Worm (Caenorhabditis elegans) whole organism, L1 larva: ENCODE data around the gene srh-70.
"Not testable (repeated sequence)": the region's sequence is repeated elsewhere in the genome, so short reads cannot be mapped to it uniquely, and the experiment has no call there.

Experiments
- C16A3.4 ChIP-seq: fragments of 150-350 bp; optimal IDR thresholded peaks from 2 replicates; lab custom pipeline; 2014; ENCODE audit warnings: missing biosample characterization, missing genetic modification characterization
- C34B4.2 ChIP-seq: sonication (generic microtip); optimal IDR thresholded peaks from 2 replicates; lab custom pipeline; 2017; ENCODE audit warnings: mild to moderate bottlenecking, missing genetic modification characterization, missing compliant biosample characterization
- F16B12.6 ChIP-seq: fragments of 150-350 bp; optimal IDR thresholded peaks from 2 replicates; lab custom pipeline; 2014; ENCODE audit warnings: missing biosample characterization, missing genetic modification characterization
- aha-1 ChIP-seq: fragments of 150-350 bp; optimal IDR thresholded peaks from 2 replicates; lab custom pipeline; 2014; ENCODE audit warnings: missing biosample characterization, missing genetic modification characterization
- ama-1 ChIP-seq: fragments of 150-350 bp; optimal IDR thresholded peaks from 2 replicates; lab custom pipeline; 2014
- blmp-1 ChIP-seq: fragments of 150-350 bp; optimal IDR thresholded peaks from 2 replicates; lab custom pipeline; 2014; ENCODE audit warnings: missing biosample characterization, missing genetic modification characterization
- ceh-63 ChIP-seq: fragments of 200-800 bp; sonication (Bioruptor generic); optimal IDR thresholded peaks from 2 replicates; lab custom pipeline; 2018; ENCODE audit warnings: mild to moderate bottlenecking, missing genetic modification characterization, missing compliant biosample characterization
- ceh-8 ChIP-seq: fragments of 200-800 bp; sonication (Bioruptor generic); optimal IDR thresholded peaks from 2 replicates; lab custom pipeline; 2018; ENCODE audit warnings: mild to moderate bottlenecking, missing genetic modification characterization, moderate library complexity, missing compliant biosample characterization
- ceh-82 ChIP-seq, 3 experiments: fragments of 150-350 bp in 1 of 3; sonication (generic microtip) in 2 of 3; optimal IDR thresholded peaks; 2 replicates each; lab custom pipeline; 2014 to 2017; ENCODE audit warnings: missing biosample characterization in 3 of 3, missing genetic modification characterization in 3 of 3
- dpl-1 ChIP-seq, 3 experiments: fragments of 150-350 bp in 2 of 3; sonication (generic microtip) in 1 of 3; optimal IDR thresholded peaks; 2 replicates each; lab custom pipeline; 2014 to 2017; ENCODE audit warnings: missing biosample characterization in 3 of 3, missing genetic modification characterization in 3 of 3, missing genetic modification reagents in 3 of 3
- dsc-1 ChIP-seq: sonication (generic microtip); optimal IDR thresholded peaks from 2 replicates; lab custom pipeline; 2016; ENCODE audit warnings: mild to moderate bottlenecking, missing genetic modification characterization, missing compliant biosample characterization
- efl-1 ChIP-seq, 4 experiments: fragments of 150-350 bp; optimal IDR thresholded peaks in 3 of 4; peaks in 1 of 4; 1 replicate in 1 of 4; 2 replicates in 3 of 4; lab custom pipeline; 2014; ENCODE audit warnings: missing biosample characterization in 2 of 4, missing genetic modification characterization in 2 of 4, missing genetic modification reagents in 2 of 4
- efl-3 ChIP-seq: fragments of 200-800 bp; sonication (Bioruptor generic); optimal IDR thresholded peaks from 2 replicates; lab custom pipeline; 2018; ENCODE audit warnings: mild to moderate bottlenecking, missing genetic modification characterization, missing compliant biosample characterization
- egl-27 ChIP-seq, 2 experiments: fragments of 150-350 bp in 1 of 2; sonication (generic microtip); optimal IDR thresholded peaks; 3 replicates each; lab custom pipeline; 2017 to 2018; ENCODE audit warnings: missing biosample characterization in 2 of 2, missing genetic modification characterization in 2 of 2, missing genetic modification reagents in 2 of 2
- elt-2 ChIP-seq: sonication (generic microtip); optimal IDR thresholded peaks from 2 replicates; lab custom pipeline; 2016; ENCODE audit warnings: missing genetic modification characterization, mild to moderate bottlenecking, inconsistent platforms, missing compliant biosample characterization, missing genetic modification reagents
- elt-3 ChIP-seq, 6 experiments: fragments of 150-350 bp in 1 of 6; sonication (generic microtip); optimal IDR thresholded peaks; 2 replicates each; lab custom pipeline; 2017 to 2018; ENCODE audit warnings: missing biosample characterization in 6 of 6, missing genetic modification characterization in 6 of 6, inconsistent platforms in 1 of 6
- fos-1 ChIP-seq: fragments of 150-350 bp; optimal IDR thresholded peaks from 2 replicates; lab custom pipeline; 2014; ENCODE audit warnings: missing biosample characterization, missing genetic modification characterization
- hlh-4 ChIP-seq: sonication (generic microtip); optimal IDR thresholded peaks from 2 replicates; lab custom pipeline; 2016; ENCODE audit warnings: mild to moderate bottlenecking, missing genetic modification characterization, missing compliant biosample characterization
- lin-14 ChIP-seq: fragments of 200-800 bp; sonication (Bioruptor generic); optimal IDR thresholded peaks from 2 replicates; lab custom pipeline; 2018; ENCODE audit warnings: mild to moderate bottlenecking, missing genetic modification characterization, moderate library complexity, missing compliant biosample characterization
- lin-15B ChIP-seq: fragments of 150-350 bp; sonication (generic microtip); optimal IDR thresholded peaks from 3 replicates; lab custom pipeline; 2014; ENCODE audit warnings: missing biosample characterization, missing genetic modification characterization
- lir-3 ChIP-seq: sonication (generic microtip); optimal IDR thresholded peaks from 2 replicates; lab custom pipeline; 2016; ENCODE audit warnings: mild to moderate bottlenecking, missing genetic modification characterization, moderate library complexity, missing compliant biosample characterization; ENCODE audit not compliant: poor library complexity
- lsy-2 ChIP-seq, 2 experiments: fragments of 150-350 bp; optimal IDR thresholded peaks; 2 replicates each; lab custom pipeline; 2014; ENCODE audit warnings: missing biosample characterization in 2 of 2, missing genetic modification characterization in 2 of 2
- mdl-1 ChIP-seq, 2 experiments: fragments of 150-350 bp; optimal IDR thresholded peaks; 2 replicates each; lab custom pipeline; 2014 to 2017; ENCODE audit warnings: missing biosample characterization in 2 of 2, missing genetic modification characterization in 2 of 2, inconsistent platforms in 1 of 2
- nhr-12 ChIP-seq: sonication (generic microtip); optimal IDR thresholded peaks from 2 replicates; lab custom pipeline; 2017; ENCODE audit warnings: missing biosample characterization, missing genetic modification characterization
- nhr-19 ChIP-seq: fragments of 200-800 bp; sonication (Bioruptor generic); conservative IDR thresholded peaks from 2 replicates; pipeline ENCODE4 v1.3.6; 2022; ENCODE audit warnings: missing genetic modification characterization, missing compliant biosample characterization
- nhr-20 ChIP-seq: sonication (generic microtip); optimal IDR thresholded peaks from 2 replicates; lab custom pipeline; 2016; ENCODE audit warnings: mild to moderate bottlenecking, missing genetic modification characterization, missing compliant biosample characterization
- nhr-84 ChIP-seq: sonication (generic microtip); optimal IDR thresholded peaks from 2 replicates; lab custom pipeline; 2017; ENCODE audit warnings: missing biosample characterization, missing genetic modification characterization
- nhr-90 ChIP-seq: sonication (generic microtip); optimal IDR thresholded peaks from 2 replicates; lab custom pipeline; 2016; ENCODE audit warnings: mild to moderate bottlenecking, missing genetic modification characterization, missing compliant biosample characterization; ENCODE audit not compliant: poor library complexity
- pag-3 ChIP-seq: sonication (generic microtip); optimal IDR thresholded peaks from 2 replicates; lab custom pipeline; 2017; ENCODE audit warnings: missing genetic modification characterization, mild to moderate bottlenecking, missing compliant biosample characterization, antibody characterized with exemption, borderline replicate concordance; ENCODE audit not compliant: insufficient read depth
- sox-4 ChIP-seq: sonication (generic microtip); optimal IDR thresholded peaks from 2 replicates; lab custom pipeline; 2016; ENCODE audit warnings: missing genetic modification characterization, missing compliant biosample characterization
- sptf-1 ChIP-seq: fragments of 150-350 bp; optimal IDR thresholded peaks from 2 replicates; lab custom pipeline; 2014; ENCODE audit warnings: missing biosample characterization, missing genetic modification characterization
- tbx-2 ChIP-seq: sonication (generic microtip); optimal IDR thresholded peaks from 2 replicates; lab custom pipeline; 2016; ENCODE audit warnings: missing genetic modification characterization, missing compliant biosample characterization
- unc-130 ChIP-seq: fragments of 150-350 bp; optimal IDR thresholded peaks from 2 replicates; lab custom pipeline; 2017; ENCODE audit warnings: missing biosample characterization, missing genetic modification characterization, inconsistent platforms
- unc-62 ChIP-seq: fragments of 150-350 bp; optimal IDR thresholded peaks from 2 replicates; lab custom pipeline; 2014; ENCODE audit warnings: missing biosample characterization, missing genetic modification reagents, missing genetic modification characterization
- zag-1 ChIP-seq: fragments of 150-350 bp; optimal IDR thresholded peaks from 2 replicates; lab custom pipeline; 2014; ENCODE audit warnings: missing biosample characterization, missing genetic modification characterization
- ztf-11 ChIP-seq, 2 experiments: sonication (generic microtip); optimal IDR thresholded peaks; 2 replicates each; lab custom pipeline; 2016 to 2017; ENCODE audit warnings: missing genetic modification characterization in 2 of 2, missing biosample characterization in 1 of 2, missing compliant biosample characterization in 1 of 2

The srh-70 gene

ce11 chrII:12536203-12536602 lies 17.5 kb upstream of the srh-70 start, which contains the start of gene F49C5.3:
TSS of gene F49C5.3 (plus strand) at chrII:12536503.
- not testable (repeated sequence) for TF ChIP-seq lir-3 (tag; lab: Kevin White, UChicago); C34B4.2; ama-1 (lab: Kevin White, UChicago)
- TF ChIP-seq, all 84 proteins: peak for 0; not testable (repeated sequence) for 84

- TF ChIP-seq dsc-1 (tag; lab: Kevin White, UChicago) (peak; percentile 64), nhr-19 (GFP tag; lab: Robert Waterston, UW) (no peak)
Measured at ce11 chrII:12535297-12535803, 16.7 kb upstream of the srh-70 start, which contains the start of gene nimk-1. TSS of gene nimk-1 (plus strand) at chrII:12535753.

ce11 chrII:12530958-12531357 lies 12.3 kb upstream of the srh-70 start, which contains the start of gene srx-120:
TSS of gene srx-120 (plus strand) at chrII:12531258.
- no peak for TF ChIP-seq blmp-1
- TF ChIP-seq lin-15B (tag; lab: Kevin White, UChicago): no peak
- no peak for TF ChIP-seq efl-3 (GFP tag; lab: Kevin White, UChicago)
- no peak for TF ChIP-seq efl-1 (optimal IDR thresholded peaks at IDR 0.05; lab: Kevin White, UChicago)
- no peak for TF ChIP-seq efl-1 (GFP tag; optimal IDR thresholded peaks at IDR 0.05 in 1 of 2; lab: Kevin White, UChicago)
- TF ChIP-seq nhr-90 (tag; lab: Kevin White, UChicago): no peak
- no peak for TF ChIP-seq ceh-8
- TF ChIP-seq lir-3 (tag; lab: Kevin White, UChicago): no peak

ce11 chrII:12527947-12528346 lies 9.3 kb upstream of the srh-70 start, which contains the start of gene srx-119:
TSS of gene srx-119 (plus strand) at chrII:12528247.
- TF ChIP-seq elt-3 (tag; optimal IDR thresholded peaks at IDR 0.05; lab: Kevin White, UChicago): no peak
- no peak for TF ChIP-seq dpl-1 (GFP tag; optimal IDR thresholded peaks at IDR 0.05; lab: Kevin White, UChicago)
- TF ChIP-seq lsy-2 (tag; optimal IDR thresholded peaks at IDR 0.05; lab: Kevin White, UChicago): no peak
- no peak for TF ChIP-seq ztf-11 (tag; optimal IDR thresholded peaks at IDR 0.05; lab: Kevin White, UChicago)
- TF ChIP-seq elt-2 (tag; lab: Kevin White, UChicago): no peak
- no peak for TF ChIP-seq tbx-2 (tag; lab: Kevin White, UChicago)
- no peak for TF ChIP-seq aha-1
- no peak for TF ChIP-seq F16B12.6 (tag; lab: Kevin White, UChicago)
- TF ChIP-seq hlh-4 (tag; lab: Kevin White, UChicago): no peak
- no peak for TF ChIP-seq ama-1 (lab: Kevin White, UChicago)
- TF ChIP-seq ceh-63 (GFP tag; lab: Kevin White, UChicago): no peak
- no peak for TF ChIP-seq unc-62 (GFP tag; lab: Kevin White, UChicago)
- no peak for TF ChIP-seq mdl-1 (tag; optimal IDR thresholded peaks at IDR 0.05; lab: Kevin White, UChicago)
- no peak for TF ChIP-seq pag-3 (tag; lab: Kevin White, UChicago)
- no peak for TF ChIP-seq nhr-19 (GFP tag; lab: Robert Waterston, UW)
- TF ChIP-seq sox-4 (tag; lab: Kevin White, UChicago): no peak
- TF ChIP-seq zag-1: no peak
- TF ChIP-seq egl-27 (tag; optimal IDR thresholded peaks at IDR 0.05; lab: Kevin White, UChicago): no peak
- TF ChIP-seq nhr-84 (tag; lab: Kevin White, UChicago): no peak

ce11 chrII:12525526-12525925 lies 6.9 kb upstream of the srh-70 start, which contains the start of gene srx-118:
TSS of gene srx-118 (plus strand) at chrII:12525826.
- TF ChIP-seq fos-1 (tag; lab: Kevin White, UChicago): no peak
- TF ChIP-seq nhr-12 (tag; lab: Kevin White, UChicago): no peak
- no peak for TF ChIP-seq lin-14 (GFP tag; lab: Kevin White, UChicago)
- TF ChIP-seq sptf-1 (tag; lab: Kevin White, UChicago): no peak
- no peak for TF ChIP-seq nhr-20 (tag; lab: Kevin White, UChicago)
- TF ChIP-seq tbx-2 (tag; lab: Kevin White, UChicago): no peak
- TF ChIP-seq unc-62 (GFP tag; lab: Kevin White, UChicago): no peak
- TF ChIP-seq C16A3.4: no peak
- TF ChIP-seq aha-1: no peak
- no peak for TF ChIP-seq ama-1 (lab: Kevin White, UChicago)
- no peak for TF ChIP-seq ceh-82 (tag; optimal IDR thresholded peaks at IDR 0.05; lab: Kevin White, UChicago)
- no peak for TF ChIP-seq lir-3 (tag; lab: Kevin White, UChicago)
- TF ChIP-seq ceh-63 (GFP tag; lab: Kevin White, UChicago): no peak
- TF ChIP-seq unc-130 (tag; lab: Kevin White, UChicago): no peak
